Fruit fly (Drosophila melanogaster) whole organism, wandering third instar larva: ENCODE measurements around the gene pix.

Source experiments
- Abd-B ChIP-seq: fragments of >200 bp; optimal IDR thresholded peaks from 2 replicates; lab custom pipeline; 2017; ENCODE audit warnings: missing biosample characterization, missing genetic modification characterization
- CG9705 ChIP-seq: fragments of 200-800 bp; sonication (Bioruptor generic); optimal IDR thresholded peaks from 2 replicates; lab custom pipeline; 2018; ENCODE audit warnings: missing biosample characterization, mild to moderate bottlenecking, missing genetic modification characterization
- CrebA ChIP-seq: fragments of 200-800 bp; sonication (Bioruptor generic); optimal IDR thresholded peaks from 2 replicates; lab custom pipeline; 2016; ENCODE audit warnings: missing biosample characterization, mild to moderate bottlenecking, missing genetic modification characterization, borderline replicate concordance
- Dfd ChIP-seq: fragments of >200 bp; optimal IDR thresholded peaks from 2 replicates; lab custom pipeline; 2017; ENCODE audit warnings: missing biosample characterization, missing genetic modification characterization
- Dif ChIP-seq: fragments of 200-275, 200-300 bp; sonication (Bioruptor generic); optimal IDR thresholded peaks from 2 replicates; lab custom pipeline; 2018; ENCODE audit warnings: missing biosample characterization, missing genetic modification characterization; ENCODE audit not compliant: partially characterized antibody
- GATAd ChIP-seq: sonication (Bioruptor generic); optimal IDR thresholded peaks from 2 replicates; lab custom pipeline; 2016; ENCODE audit warnings: missing biosample characterization, missing genetic modification characterization
- HLH106 ChIP-seq: fragments of 200-800 bp; optimal IDR thresholded peaks from 3 replicates; lab custom pipeline; 2019; ENCODE audit warnings: missing biosample characterization, mild to moderate bottlenecking, missing genetic modification characterization, moderate library complexity
- Hnf4 ChIP-seq: fragments of 200-800 bp; sonication (Bioruptor generic); optimal IDR thresholded peaks from 2 replicates; lab custom pipeline; 2016; ENCODE audit warnings: missing biosample characterization, mild to moderate bottlenecking, missing genetic modification characterization
- Hr78 ChIP-seq: fragments of >200 bp; optimal IDR thresholded peaks from 2 replicates; lab custom pipeline; 2017; ENCODE audit warnings: missing biosample characterization, missing genetic modification characterization
- Hr83 ChIP-seq: fragments of 200-300 bp; sonication (Bioruptor generic); optimal IDR thresholded peaks from 2 replicates; lab custom pipeline; 2016; ENCODE audit warnings: missing biosample characterization, mild to moderate bottlenecking, missing genetic modification characterization, moderate library complexity; ENCODE audit not compliant: poor library complexity, severe bottlenecking
- Mio ChIP-seq: sonication (Bioruptor generic); optimal IDR thresholded peaks from 2 replicates; lab custom pipeline; 2016; ENCODE audit warnings: missing biosample characterization, missing genetic modification characterization
- Myc ChIP-seq: fragments of >200 bp; optimal IDR thresholded peaks from 2 replicates; lab custom pipeline; 2017
- Rel ChIP-seq, 2 experiments: fragments of 200-800 bp; sonication (Bioruptor generic) in 1 of 2; optimal IDR thresholded peaks; 2 replicates in 1 of 2; 3 replicates in 1 of 2; lab custom pipeline; 2016 to 2019; ENCODE audit warnings: mild to moderate bottlenecking in 2 of 2, missing biosample characterization in 2 of 2, missing genetic modification characterization in 2 of 2, moderate library complexity in 1 of 2
- br ChIP-seq: fragments of 200-800 bp; sonication (Bioruptor generic); optimal IDR thresholded peaks from 2 replicates; lab custom pipeline; 2016; ENCODE audit warnings: missing biosample characterization, missing genetic modification characterization
- dl ChIP-seq, 2 experiments: fragments of 175-275, 200-275 bp in 1 of 2; fragments of 200-275 bp in 1 of 2; sonication (Bioruptor generic); optimal IDR thresholded peaks; lab custom pipeline; 2018; ENCODE audit warnings: mild to moderate bottlenecking in 2 of 2, missing biosample characterization in 2 of 2, missing genetic modification characterization in 2 of 2, moderate library complexity in 2 of 2; ENCODE audit not compliant: partially characterized antibody in 2 of 2, insufficient read depth in 1 of 2
- dmrt93B ChIP-seq: fragments of 200-800 bp; sonication (Bioruptor generic); optimal IDR thresholded peaks from 2 replicates; lab custom pipeline; 2018; ENCODE audit warnings: missing biosample characterization, mild to moderate bottlenecking, missing genetic modification characterization
- dsf ChIP-seq: sonication (Bioruptor generic); optimal IDR thresholded peaks from 2 replicates; lab custom pipeline; 2016; ENCODE audit warnings: missing biosample characterization, missing genetic modification characterization, borderline replicate concordance
- ey ChIP-seq: fragments of 200-800 bp; sonication (Bioruptor generic); optimal IDR thresholded peaks from 2 replicates; lab custom pipeline; 2016; ENCODE audit warnings: missing biosample characterization, missing genetic modification characterization
- fru ChIP-seq: fragments of 200-800 bp; sonication (Bioruptor generic); optimal IDR thresholded peaks from 3 replicates; lab custom pipeline; 2016; ENCODE audit warnings: missing biosample characterization, mild to moderate bottlenecking, missing genetic modification characterization
- jim ChIP-seq: fragments of 175-275, 200-325 bp; sonication (Bioruptor generic); optimal IDR thresholded peaks from 2 replicates; lab custom pipeline; 2016; ENCODE audit warnings: missing biosample characterization, mild to moderate bottlenecking, missing genetic modification characterization
- lola ChIP-seq: fragments of >200 bp; optimal IDR thresholded peaks from 2 replicates; lab custom pipeline; 2017; ENCODE audit warnings: missing biosample characterization, missing genetic modification characterization
- pan ChIP-seq: fragments of >200 bp; optimal IDR thresholded peaks from 2 replicates; lab custom pipeline; 2017
- rgr ChIP-seq: fragments of 200-800 bp; sonication (Bioruptor generic); optimal IDR thresholded peaks from 3 replicates; lab custom pipeline; 2016; ENCODE audit warnings: missing biosample characterization, mild to moderate bottlenecking, missing genetic modification characterization
- sage ChIP-seq: fragments of 200-800 bp; sonication (Bioruptor generic); optimal IDR thresholded peaks from 2 replicates; lab custom pipeline; 2016; ENCODE audit warnings: missing biosample characterization, mild to moderate bottlenecking, missing genetic modification characterization
- sv ChIP-seq: fragments of 200-800 bp; sonication (Bioruptor generic); optimal IDR thresholded peaks from 3 replicates; lab custom pipeline; 2016; ENCODE audit warnings: missing biosample characterization, missing genetic modification characterization
- usp ChIP-seq: fragments of >200 bp; optimal IDR thresholded peaks from 2 replicates; lab custom pipeline; 2017; ENCODE audit warnings: missing biosample characterization, missing genetic modification characterization
- woc ChIP-seq: sonication (Bioruptor generic); optimal IDR thresholded peaks from 2 replicates; lab custom pipeline; 2016; ENCODE audit warnings: missing biosample characterization, mild to moderate bottlenecking, missing genetic modification characterization

pix gene

dm6 chr3L:8931916-8932315 is 42.6 kb downstream of the pix start:
- TF ChIP-seq Myc: no peak
- peak; percentile 34 for TF ChIP-seq CrebA (GFP tag; lab: Kevin White, UChicago)

dm6 chr3L:8929527-8929926 is 45.0 kb downstream of the pix start:
- TF ChIP-seq pan (lab: Kevin White, UChicago) (no peak), Hnf4 (GFP tag; lab: Kevin White, UChicago) (no peak), lola (GFP tag; lab: Kevin White, UChicago) (no peak), Dfd (no peak), CrebA (GFP tag; lab: Kevin White, UChicago) (no peak), rgr (GFP tag; lab: Kevin White, UChicago) (no peak), HLH106 (tag; lab: Kevin White, UChicago) (no peak), sage (no peak), usp (GFP tag; lab: Kevin White, UChicago) (no peak)

dm6 chr3L:8925679-8926078 is 48.9 kb downstream of the pix start:
- TF ChIP-seq Hr83 (GFP tag; lab: Kevin White, UChicago) (no peak), fru (GFP tag; lab: Kevin White, UChicago) (no peak), Hr78 (no peak), dsf (GFP tag; lab: Kevin White, UChicago) (no peak), CG9705 (GFP tag; lab: Kevin White, UChicago) (no peak), woc (GFP tag; lab: Kevin White, UChicago) (no peak), ey (GFP tag; lab: Kevin White, UChicago) (no peak), sv (GFP tag; lab: Kevin White, UChicago) (no peak), Rel (GFP tag; optimal IDR thresholded peaks at IDR 0.05; lab: Kevin White, UChicago) (no peak), Rel (tag; optimal IDR thresholded peaks at IDR 0.05; lab: Kevin White, UChicago) (no peak), jim (no peak), Mio (GFP tag; lab: Kevin White, UChicago) (no peak), dl (GFP tag; optimal IDR thresholded peaks at IDR 0.05; lab: Kevin White, UChicago; ENCODE audit: insufficient read depth in 1 of 2, partially characterized antibody in 2 of 2) (no peak), pan (lab: Kevin White, UChicago) (no peak), Dif (GFP tag; lab: Kevin White, UChicago) (no peak), Abd-B (no peak), GATAd (GFP tag; lab: Kevin White, UChicago) (no peak)
- TF ChIP-seq, all 38 proteins: peak for 0

dm6 chr3L:8924999-8925398 is 49.6 kb downstream of the pix start:
- TF ChIP-seq Hr83 (GFP tag; lab: Kevin White, UChicago): no peak
- no peak for TF ChIP-seq CrebA (GFP tag; lab: Kevin White, UChicago)
- no peak for TF ChIP-seq rgr (GFP tag; lab: Kevin White, UChicago)
- TF ChIP-seq dmrt93B (GFP tag; lab: Kevin White, UChicago): no peak
- no peak for TF ChIP-seq br (GFP tag; lab: Kevin White, UChicago)

dm6 chr3L:8924417-8924913 is 50.1 kb downstream of the pix start:
- TF ChIP-seq HLH106 (tag; lab: Kevin White, UChicago): no peak
- peak; percentile 4 for TF ChIP-seq fru (GFP tag; lab: Kevin White, UChicago)
- TF ChIP-seq ey (GFP tag; lab: Kevin White, UChicago): peak; percentile 25
